Worm (Caenorhabditis elegans) whole organism, L3 larva: ENCODE data around the gene gei-3.

Source experiments
- elt-3 ChIP-seq, 3 experiments: fragments of 150-350 bp in 1 of 3; sonication (generic microtip) in 2 of 3; optimal IDR thresholded peaks; 2 replicates in 2 of 3; 4 replicates in 1 of 3; lab custom pipeline; 2014 to 2017; ENCODE audit warnings: missing biosample characterization in 3 of 3, missing genetic modification characterization in 3 of 3
- fkh-10 ChIP-seq: sonication (generic microtip); optimal IDR thresholded peaks from 2 replicates; lab custom pipeline; 2017; ENCODE audit warnings: missing biosample characterization, missing genetic modification reagents, missing genetic modification characterization
- nhr-77 ChIP-seq: fragments of 150-350 bp; optimal IDR thresholded peaks from 2 replicates; lab custom pipeline; 2014; ENCODE audit warnings: missing biosample characterization, missing genetic modification characterization
- tbx-2 ChIP-seq: sonication (generic microtip); optimal IDR thresholded peaks from 2 replicates; lab custom pipeline; 2016; ENCODE audit warnings: mild to moderate bottlenecking, missing genetic modification characterization, missing compliant biosample characterization
- zag-1 ChIP-seq: fragments of 150-350 bp; optimal IDR thresholded peaks from 2 replicates; lab custom pipeline; 2014; ENCODE audit warnings: missing biosample characterization, missing genetic modification characterization

DNA sequence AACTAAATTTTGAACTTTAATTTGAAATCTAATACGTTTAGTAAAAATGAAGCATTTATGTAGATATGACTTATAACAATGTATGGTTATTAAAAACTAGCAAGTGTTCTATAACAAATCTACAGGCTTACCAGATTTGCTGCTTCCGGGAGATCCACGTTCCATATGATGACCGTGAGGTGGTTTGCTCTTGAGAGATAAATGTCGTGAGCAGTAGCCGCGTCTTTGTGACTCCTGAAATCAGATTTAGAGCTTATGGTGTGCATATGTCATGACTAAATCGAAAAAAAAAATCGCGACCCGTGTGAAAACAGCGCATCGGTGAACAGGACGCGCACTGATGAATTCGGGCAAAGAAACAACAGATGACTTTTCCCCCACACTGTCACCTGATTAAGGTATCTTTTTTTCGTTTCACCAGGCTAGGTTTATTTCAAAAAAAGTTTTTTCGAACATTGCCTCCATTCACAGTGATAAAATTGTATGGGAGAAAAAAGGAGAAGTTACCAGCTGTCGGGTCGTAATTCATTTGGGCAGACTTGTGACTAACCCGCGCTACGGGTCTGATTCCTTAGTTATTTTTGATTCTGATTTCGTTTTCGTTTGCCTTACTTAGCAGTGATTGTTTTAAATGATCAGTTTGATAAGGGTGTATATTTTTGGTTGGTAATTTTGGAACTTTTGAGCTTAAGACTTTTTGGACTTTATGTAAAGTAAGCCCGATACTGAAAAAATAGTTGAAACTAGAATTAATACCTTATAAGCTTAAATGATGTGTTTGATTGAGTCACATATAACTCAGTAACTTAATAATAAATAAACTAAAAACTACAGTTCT, 5.1 kb downstream of the gei-3 start, which contains the start of gene nhr-27:
- TF ChIP-seq zag-1 (tag; lab: Kevin White, UChicago) (no peak), tbx-2 (no peak), fkh-10 (GFP tag; lab: Kevin White, UChicago) (no peak), nhr-77 (tag; lab: Kevin White, UChicago) (no peak), elt-3 (tag; optimal IDR thresholded peaks at IDR 0.05; lab: Kevin White, UChicago) (no peak)
